Fruit fly (Drosophila melanogaster): Measurements from ENCODE around the gene lds.

The lds gene

DNA sequence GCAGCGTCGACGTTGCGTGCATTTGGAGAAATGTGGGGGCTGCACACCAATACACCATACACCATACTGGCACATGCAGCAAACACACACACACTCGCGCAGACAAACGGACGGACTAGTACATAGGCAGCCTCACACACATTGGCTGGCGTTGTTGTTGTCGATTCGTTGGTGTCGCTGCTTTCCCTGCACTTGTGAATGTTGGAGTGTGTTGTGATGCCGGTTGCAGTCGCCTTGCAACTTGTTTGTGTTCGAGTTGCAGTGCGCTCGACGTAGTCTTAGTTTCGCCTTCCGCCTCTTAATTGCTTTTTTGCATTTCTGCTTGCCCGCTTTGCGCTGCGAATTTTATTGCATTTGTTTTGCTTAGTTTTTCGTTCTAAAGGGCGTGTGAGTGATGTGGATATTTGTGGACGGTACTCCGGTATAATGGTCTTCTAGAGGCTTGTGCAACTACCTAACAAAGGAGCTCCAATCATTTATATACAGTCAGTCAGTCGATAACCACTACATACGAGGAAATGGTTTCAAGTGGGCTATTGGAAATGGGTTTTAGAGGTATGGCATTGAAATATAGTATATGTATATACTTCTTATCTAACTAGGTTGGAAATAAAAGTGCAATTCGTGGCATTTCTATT is 43.4 kb downstream of the lds start:
- no peak for TF ChIP-seq CG7101 (tag; optimal IDR thresholded peaks at IDR 0.05)
- TF ChIP-seq CG5204 (GFP tag; optimal IDR thresholded peaks at IDR 0.05): no peak
- peak; percentile 79 for TF ChIP-seq kay (GFP tag; ENCODE audit: borderline replicate concordance)
- TF ChIP-seq CG1620 (GFP tag; optimal IDR thresholded peaks at IDR 0.05): no peak
- TF ChIP-seq CG11617 (GFP tag; optimal IDR thresholded peaks at IDR 0.05): no peak
- TF ChIP-seq Crg-1 (GFP tag; optimal IDR thresholded peaks at IDR 0.05): no peak
- TF ChIP-seq bab1 (GFP tag; optimal IDR thresholded peaks at IDR 0.05): peak; percentile 15
- no peak for TF ChIP-seq CG14711 (tag; optimal IDR thresholded peaks at IDR 0.05)
- peak; percentile 66 for TF ChIP-seq Mnt (GFP tag; optimal IDR thresholded peaks at IDR 0.05)
- TF ChIP-seq cic (GFP tag; optimal IDR thresholded peaks at IDR 0.05): peak; percentile 40
- TF ChIP-seq Clk (GFP tag; optimal IDR thresholded peaks at IDR 0.05): no peak
- peak; percentile 5 for TF ChIP-seq tj (GFP tag; optimal IDR thresholded peaks at IDR 0.05)
- TF ChIP-seq CG7045 (GFP tag; optimal IDR thresholded peaks at IDR 0.05): no peak
- TF ChIP-seq pad (GFP tag; optimal IDR thresholded peaks at IDR 0.05): no peak

DNA sequence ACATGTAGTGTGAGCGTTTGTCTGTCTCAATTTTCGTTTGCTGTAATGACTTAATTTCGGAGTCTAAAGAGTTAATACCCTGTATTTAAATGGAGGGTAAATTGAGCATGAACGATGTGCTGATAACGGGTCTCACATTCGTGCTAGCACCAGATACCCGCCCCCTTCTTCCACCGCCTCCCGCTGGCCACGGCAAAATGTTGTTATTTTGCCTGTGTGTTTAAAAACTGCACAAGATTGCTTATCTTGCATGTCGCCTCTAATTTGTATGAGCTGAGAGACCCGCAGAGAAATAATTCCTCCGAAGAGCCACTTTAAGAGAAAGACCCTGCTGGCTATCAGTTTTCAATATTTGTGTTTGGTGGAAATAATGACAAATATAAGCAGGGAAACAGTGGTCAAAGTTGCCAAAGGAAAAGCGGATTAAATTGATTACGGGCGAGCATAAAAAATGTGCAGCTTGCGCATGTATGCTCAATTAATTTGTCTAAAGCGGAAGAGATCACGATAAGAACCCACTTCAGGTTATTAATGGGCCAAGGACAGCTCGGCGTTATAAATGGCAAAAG is 44.6 kb downstream of the lds start:
- peak; percentile 70 for TF ChIP-seq Mnt (GFP tag; optimal IDR thresholded peaks at IDR 0.05)
- peak; percentile 16 for TF ChIP-seq CG33017 (tag; optimal IDR thresholded peaks at IDR 0.05)
- peak; percentile 84 for TF ChIP-seq tj (GFP tag; optimal IDR thresholded peaks at IDR 0.05)
- TF ChIP-seq CG1620 (GFP tag; optimal IDR thresholded peaks at IDR 0.05): no peak
- no peak for TF ChIP-seq CG11617 (GFP tag; optimal IDR thresholded peaks at IDR 0.05)
- peak; percentile 77 for TF ChIP-seq cic (GFP tag; optimal IDR thresholded peaks at IDR 0.05)
- TF ChIP-seq toe (GFP tag; optimal IDR thresholded peaks at IDR 0.05): no peak
- TF ChIP-seq Crg-1 (GFP tag; optimal IDR thresholded peaks at IDR 0.05): peak; percentile 19

DNA sequence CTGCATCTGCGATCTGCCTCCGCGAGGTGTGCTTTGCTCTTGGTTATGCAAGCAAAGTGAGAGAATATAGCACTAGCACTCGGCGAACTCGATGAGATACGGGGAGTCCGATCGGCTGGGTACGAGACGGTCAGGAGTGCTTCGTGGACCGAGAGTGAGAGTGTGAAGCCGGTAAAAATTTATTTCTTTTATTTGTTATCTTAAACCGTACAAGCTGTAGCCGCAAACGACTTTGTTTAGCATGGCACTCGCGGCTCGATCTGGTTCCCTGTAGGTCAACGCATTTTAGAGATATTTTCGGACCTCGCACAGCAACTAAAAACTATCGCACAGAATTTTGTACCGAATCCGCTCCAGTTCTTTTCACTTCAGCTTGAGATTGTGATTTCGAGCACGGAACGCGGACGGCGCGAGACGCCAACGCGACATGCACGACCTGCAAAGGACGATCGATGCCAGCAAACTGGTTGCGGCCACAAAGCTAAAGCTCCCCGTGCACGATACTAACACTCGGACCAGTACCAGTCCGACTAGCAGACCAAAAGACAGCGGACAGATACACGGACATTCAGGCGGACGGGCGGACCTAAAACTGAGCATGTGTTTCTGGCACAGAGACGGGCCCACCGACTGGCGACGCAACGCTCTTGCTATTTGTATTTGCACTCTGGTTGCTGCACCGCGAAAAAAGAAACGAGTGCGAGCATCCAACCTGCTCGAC is 46.5 kb downstream of the lds start:
- TF ChIP-seq Hr96 (GFP tag; optimal IDR thresholded peaks at IDR 0.05) (peak; percentile 11), Clk (GFP tag; optimal IDR thresholded peaks at IDR 0.05) (no peak)

dm6 chr3R:7967347-7967746 is 47.1 kb downstream of the lds start, which contains the start of gene dsx:
Gene dsx, minus strand, starts transcription at chr3R:7967408.
- TF ChIP-seq tj (GFP tag; optimal IDR thresholded peaks at IDR 0.05) (no peak), ovo (GFP tag; optimal IDR thresholded peaks at IDR 0.05) (no peak), CG14711 (tag; optimal IDR thresholded peaks at IDR 0.05) (no peak), kay (GFP tag; ENCODE audit: borderline replicate concordance) (no peak), cic (GFP tag; optimal IDR thresholded peaks at IDR 0.05) (no peak), Hr96 (GFP tag; optimal IDR thresholded peaks at IDR 0.05) (no peak), CG7045 (GFP tag; optimal IDR thresholded peaks at IDR 0.05) (peak; percentile 11)

DNA sequence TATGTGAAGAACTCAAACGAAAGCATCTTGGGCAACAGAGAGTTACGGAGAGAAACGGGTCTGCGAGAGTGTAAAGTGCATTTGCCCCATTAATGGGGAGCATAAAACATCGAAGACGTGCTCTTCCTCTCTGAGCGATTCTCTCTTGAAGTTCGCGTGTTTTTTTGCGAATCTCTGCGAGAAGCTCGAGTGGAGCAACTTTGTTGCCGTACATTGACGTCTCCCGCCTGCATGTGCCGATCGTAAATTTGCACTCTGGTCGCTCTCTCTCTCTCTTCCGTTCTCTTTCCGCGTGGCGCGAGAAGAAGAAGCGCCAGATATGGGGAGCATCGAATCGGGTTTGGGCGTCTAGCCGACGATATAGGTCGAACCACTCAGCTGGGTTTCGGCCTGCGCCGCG is 47.6 kb downstream of the lds start:
- TF ChIP-seq Mnt (GFP tag; optimal IDR thresholded peaks at IDR 0.05) (peak; percentile 71), Crg-1 (GFP tag; optimal IDR thresholded peaks at IDR 0.05) (no peak)

- no peak for TF ChIP-seq CG11617 (GFP tag; optimal IDR thresholded peaks at IDR 0.05)
- TF ChIP-seq kay (GFP tag; ENCODE audit: borderline replicate concordance): no peak
- no peak for TF ChIP-seq CG7101 (tag; optimal IDR thresholded peaks at IDR 0.05)
- TF ChIP-seq CG5204 (GFP tag; optimal IDR thresholded peaks at IDR 0.05): no peak
- TF ChIP-seq tj (GFP tag; optimal IDR thresholded peaks at IDR 0.05): no peak
- no peak for TF ChIP-seq CG7045 (GFP tag; optimal IDR thresholded peaks at IDR 0.05)
- TF ChIP-seq cic (GFP tag; optimal IDR thresholded peaks at IDR 0.05): no peak
- no peak for TF ChIP-seq cnc (optimal IDR thresholded peaks at IDR 0.05)
- no peak for TF ChIP-seq CG33017 (tag; optimal IDR thresholded peaks at IDR 0.05)
- TF ChIP-seq CG1620 (GFP tag; optimal IDR thresholded peaks at IDR 0.05): no peak
- TF ChIP-seq Crg-1 (GFP tag; optimal IDR thresholded peaks at IDR 0.05): no peak
- no peak for TF ChIP-seq ovo (GFP tag; optimal IDR thresholded peaks at IDR 0.05)
- TF ChIP-seq Hr96 (GFP tag; optimal IDR thresholded peaks at IDR 0.05): no peak
These were observed 48.9 kb downstream of the lds start for dm6 chr3R:7968958-7969701.

DNA sequence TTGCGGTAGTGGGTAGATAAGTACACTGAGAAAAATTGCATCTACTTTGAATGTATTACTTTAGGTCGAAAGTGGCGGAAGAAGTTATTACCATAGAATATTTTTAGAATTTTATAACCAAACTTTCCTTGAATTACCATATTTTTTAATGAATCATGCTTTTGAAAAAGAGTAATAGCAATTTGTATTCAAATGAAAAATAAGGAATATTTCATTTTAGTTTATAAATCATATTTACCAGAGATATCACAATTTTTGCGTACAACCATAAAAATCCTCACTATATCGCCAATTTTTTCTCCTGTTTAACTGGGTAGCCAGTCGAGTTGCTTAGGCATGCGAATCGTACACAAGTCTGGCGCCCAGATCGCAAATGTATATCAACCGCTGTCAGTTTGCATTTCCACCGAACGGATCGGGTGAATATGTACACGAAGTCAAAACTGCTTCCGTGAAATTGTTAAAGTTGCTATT is 49.5 kb downstream of the lds start:
- TF ChIP-seq CG33017 (tag; optimal IDR thresholded peaks at IDR 0.05) (no peak), tj (GFP tag; optimal IDR thresholded peaks at IDR 0.05) (peak; percentile 4)
